Worm (Caenorhabditis elegans): Measurements from ENCODE around the gene klf-2.

DNA sequence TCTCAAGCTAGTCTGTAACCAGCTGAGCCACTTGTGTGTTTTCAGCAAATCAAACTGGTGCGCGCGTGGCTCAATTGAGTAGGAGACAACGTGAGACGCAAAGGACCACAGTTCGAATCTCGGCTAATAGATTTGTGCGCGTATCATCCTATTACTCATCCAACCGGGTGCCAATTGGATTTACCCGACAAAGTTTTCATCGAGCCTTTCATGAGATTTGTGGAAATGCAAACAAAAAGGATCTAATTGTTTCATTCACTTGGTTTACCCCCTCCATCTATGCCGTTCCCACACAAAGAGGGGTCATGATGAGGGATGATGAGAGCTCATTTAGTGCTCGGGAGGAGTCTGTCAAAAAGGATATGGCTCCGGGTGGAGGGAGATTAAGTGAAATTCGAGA is 30.3 kb upstream of the klf-2 start:
- TF ChIP-seq ztf-3 (GFP tag; optimal IDR thresholded peaks at IDR 0.05) (no peak), snpc-4 (GFP tag; optimal IDR thresholded peaks at IDR 0.05) (no peak), snpc-4 (tag; optimal IDR thresholded peaks at IDR 0.05) (no peak), fkh-3 (tag; optimal IDR thresholded peaks at IDR 0.05) (no peak), T07F8.4 (tag; optimal IDR thresholded peaks at IDR 0.05) (no peak), F52B5.7 (tag; optimal IDR thresholded peaks at IDR 0.05) (no peak), ama-1 (optimal IDR thresholded peaks at IDR 0.05) (no peak), ama-1 (GFP tag; optimal IDR thresholded peaks at IDR 0.05) (no peak), ceh-79 (tag; optimal IDR thresholded peaks at IDR 0.05) (no peak)
